Worm (Caenorhabditis elegans): Measurements from ENCODE around the gene syx-6.

ce11 chrX:3115134-3116032, 48.9 kb upstream of the syx-6 start:
- TF ChIP-seq klf-2 (GFP tag; conservative IDR thresholded peaks at IDR 0.05) (no peak), ref-1 (GFP tag; conservative IDR thresholded peaks at IDR 0.05) (no peak), flt-1 (GFP tag; IDR thresholded peaks at IDR 0.05) (no peak), med-1 (GFP tag; optimal IDR thresholded peaks at IDR 0.05; ENCODE audit: insufficient read depth) (no peak)
